Worm (Caenorhabditis elegans) whole organism, midembryonic: Measurements from ENCODE around the gene col-37.

Experiments used
- cog-1 ChIP-seq: sonication (generic microtip); optimal IDR thresholded peaks from 2 replicates; lab custom pipeline; 2016; ENCODE audit warnings: missing genetic modification characterization, missing compliant biosample characterization
- ztf-29 ChIP-seq: fragments of 200-800 bp; sonication (Bioruptor generic); IDR thresholded peaks from 2 replicates; pipeline ENCODE4 v1.3.6; 2022; ENCODE audit warnings: missing genetic modification reagents, missing genetic modification characterization, missing compliant biosample characterization

DNA sequence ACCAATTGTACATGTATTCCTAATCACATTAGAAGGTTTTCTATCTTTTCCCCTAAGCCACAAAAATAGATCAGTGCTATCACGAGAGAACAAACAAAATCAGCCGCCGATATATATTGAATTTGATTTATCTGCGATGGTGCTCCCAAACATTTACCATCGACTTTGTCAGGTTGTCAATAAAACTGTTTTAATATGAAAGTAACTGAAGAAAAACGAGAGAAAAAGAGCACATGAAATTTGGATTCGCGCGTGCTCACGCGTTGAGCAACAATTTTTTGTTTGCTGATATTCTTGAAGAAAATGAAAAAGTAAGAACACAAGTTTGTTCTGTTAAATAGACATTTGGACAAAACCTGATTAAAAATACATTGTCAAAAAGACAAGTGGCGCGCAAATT, 21.3 kb upstream of the col-37 start:
- no peak for TF ChIP-seq cog-1 (tag; lab: Kevin White, UChicago)
- TF ChIP-seq ztf-29 (GFP tag; lab: Robert Waterston, UW) = no peak
